Worm (Caenorhabditis elegans) whole organism, young adult: ENCODE data around the gene T05A8.6.

ENCODE experiments used
- B0035.1 ChIP-seq: sonication (generic microtip); optimal IDR thresholded peaks from 2 replicates; lab custom pipeline; 2016; ENCODE audit warnings: missing genetic modification characterization, mild to moderate bottlenecking, missing compliant biosample characterization, missing genotype, missing genetic modification reagents
- B0336.3 ChIP-seq: fragments of 200-800 bp; sonication (Bioruptor generic); IDR thresholded peaks from 2 replicates; pipeline ENCODE4 v1.3.6; 2022; ENCODE audit warnings: missing genetic modification characterization, missing compliant biosample characterization
- C17E4.6 ChIP-seq: fragments of 200-800 bp; sonication (Bioruptor generic); IDR thresholded peaks from 2 replicates; pipeline ENCODE4 v1.3.6; 2022; ENCODE audit warnings: missing genetic modification reagents, missing genetic modification characterization, missing compliant biosample characterization
- D2030.7 ChIP-seq: fragments of 200-800 bp; sonication (Bioruptor generic); IDR thresholded peaks from 2 replicates; pipeline ENCODE4 v1.3.6; 2022; ENCODE audit warnings: missing genetic modification reagents, missing genetic modification characterization, missing compliant biosample characterization
- F22D6.2 ChIP-seq: sonication (generic microtip); optimal IDR thresholded peaks from 2 replicates; lab custom pipeline; 2016; ENCODE audit warnings: mild to moderate bottlenecking, missing genetic modification characterization, missing compliant biosample characterization
- F57A8.1 ChIP-seq: fragments of 200-800 bp; sonication (Bioruptor generic); optimal IDR thresholded peaks from 2 replicates; lab custom pipeline; 2018; ENCODE audit warnings: mild to moderate bottlenecking, missing genetic modification characterization, moderate library complexity, missing compliant biosample characterization
- K12H6.12 ChIP-seq: fragments of 200-800 bp; sonication (Bioruptor generic); optimal IDR thresholded peaks from 2 replicates; lab custom pipeline; 2018; ENCODE audit warnings: mild to moderate bottlenecking, missing genetic modification characterization, missing compliant biosample characterization
- T26A5.8 ChIP-seq: sonication (generic microtip); optimal IDR thresholded peaks from 2 replicates; lab custom pipeline; 2016; ENCODE audit warnings: missing genetic modification characterization, missing compliant biosample characterization
- Y53F4B.3 ChIP-seq: fragments of 200-800 bp; sonication (Bioruptor generic); IDR thresholded peaks from 2 replicates; pipeline ENCODE4 v1.3.6; 2022; ENCODE audit warnings: missing genetic modification reagents, missing genetic modification characterization, missing compliant biosample characterization
- Y67H2A.10 ChIP-seq: fragments of 200-800 bp; sonication (Bioruptor generic); conservative IDR thresholded peaks from 2 replicates; pipeline ENCODE4 v1.3.6; 2022; ENCODE audit warnings: missing genetic modification reagents, missing genetic modification characterization, missing compliant biosample characterization
- Y95B8A.8 ChIP-seq: fragments of 200-800 bp; sonication (Bioruptor generic); IDR thresholded peaks from 2 replicates; pipeline ENCODE4 v1.3.6; 2022; ENCODE audit warnings: missing genetic modification reagents, missing genetic modification characterization, missing compliant biosample characterization
- aptf-2 ChIP-seq: fragments of 200-800 bp; sonication (Bioruptor generic); conservative IDR thresholded peaks from 2 replicates; pipeline ENCODE4 v1.3.6; 2022; ENCODE audit warnings: missing genetic modification reagents, missing genetic modification characterization, missing compliant biosample characterization
- atf-7 ChIP-seq: sonication (generic microtip); optimal IDR thresholded peaks from 2 replicates; lab custom pipeline; 2017; ENCODE audit warnings: mild to moderate bottlenecking, missing genetic modification characterization, missing compliant biosample characterization
- athp-1 ChIP-seq: sonication (generic microtip); optimal IDR thresholded peaks from 2 replicates; lab custom pipeline; 2017; ENCODE audit warnings: mild to moderate bottlenecking, missing genetic modification characterization, missing compliant biosample characterization
- ceh-27 ChIP-seq: fragments of 200-800 bp; sonication (Bioruptor generic); optimal IDR thresholded peaks from 2 replicates; lab custom pipeline; 2018; ENCODE audit warnings: mild to moderate bottlenecking, missing genetic modification characterization, moderate library complexity, missing compliant biosample characterization
- die-1 ChIP-seq: sonication (generic microtip); optimal IDR thresholded peaks from 2 replicates; lab custom pipeline; 2016; ENCODE audit warnings: missing genotype, mild to moderate bottlenecking, missing genetic modification characterization, missing compliant biosample characterization
- dox-1 ChIP-seq: fragments of 200-800 bp; sonication (Bioruptor generic); IDR thresholded peaks from 2 replicates; pipeline ENCODE4 v1.3.6; 2022; ENCODE audit warnings: missing genetic modification reagents, missing genetic modification characterization, missing compliant biosample characterization
- dpff-1 ChIP-seq: sonication (generic microtip); optimal IDR thresholded peaks from 2 replicates; lab custom pipeline; 2017; ENCODE audit warnings: mild to moderate bottlenecking, missing genetic modification characterization, missing compliant biosample characterization
- dpl-1 ChIP-seq: fragments of 150-350 bp; optimal IDR thresholded peaks from 2 replicates; lab custom pipeline; 2014; ENCODE audit warnings: missing biosample characterization, missing genetic modification reagents, missing genetic modification characterization
- efl-1 ChIP-seq: fragments of 150-350 bp; optimal IDR thresholded peaks from 2 replicates; lab custom pipeline; 2014; ENCODE audit warnings: missing biosample characterization, missing genetic modification reagents, missing genetic modification characterization
- egl-44 ChIP-seq: fragments of 200-800 bp; sonication (Bioruptor generic); IDR thresholded peaks from 2 replicates; pipeline ENCODE4 v1.3.6; 2022; ENCODE audit warnings: missing genetic modification reagents, missing genetic modification characterization, missing compliant biosample characterization
- egrh-3 ChIP-seq: fragments of 200-800 bp; sonication (Bioruptor generic); IDR thresholded peaks from 2 replicates; pipeline ENCODE4 v1.3.6; 2022; ENCODE audit warnings: missing genetic modification reagents, missing genetic modification characterization, missing compliant biosample characterization
- ets-4 ChIP-seq: fragments of 200-800 bp; sonication (Bioruptor generic); optimal IDR thresholded peaks from 2 replicates; lab custom pipeline; 2018; ENCODE audit warnings: mild to moderate bottlenecking, missing genetic modification characterization, missing compliant biosample characterization
- lsy-27 ChIP-seq: sonication (generic microtip); optimal IDR thresholded peaks from 2 replicates; lab custom pipeline; 2017; ENCODE audit warnings: missing genetic modification characterization, mild to moderate bottlenecking, missing compliant biosample characterization, antibody characterized with exemption, missing genotype, borderline replicate concordance; ENCODE audit not compliant: insufficient read depth
- madf-10 ChIP-seq: sonication (generic microtip); optimal IDR thresholded peaks from 2 replicates; lab custom pipeline; 2016; ENCODE audit warnings: mild to moderate bottlenecking, missing genetic modification characterization, missing compliant biosample characterization
- mel-28 ChIP-seq: sonication (generic microtip); optimal IDR thresholded peaks from 2 replicates; lab custom pipeline; 2016; ENCODE audit warnings: borderline replicate concordance, mild to moderate bottlenecking, missing genetic modification characterization, missing compliant biosample characterization
- mxl-1 ChIP-seq: sonication (generic microtip); optimal IDR thresholded peaks from 2 replicates; lab custom pipeline; 2016; ENCODE audit warnings: missing genetic modification characterization, missing compliant biosample characterization
- nfya-1 ChIP-seq: sonication (generic microtip); optimal IDR thresholded peaks from 2 replicates; lab custom pipeline; 2017; ENCODE audit warnings: antibody characterized with exemption, missing compliant biosample characterization, missing genetic modification characterization, borderline replicate concordance; ENCODE audit not compliant: insufficient read depth
- nhr-120 ChIP-seq: fragments of 200-800 bp; sonication (Bioruptor generic); IDR thresholded peaks from 2 replicates; pipeline ENCODE4 v1.3.6; 2022; ENCODE audit warnings: missing genetic modification characterization, missing compliant biosample characterization
- nhr-27 ChIP-seq: fragments of 200-800 bp; sonication (Bioruptor generic); optimal IDR thresholded peaks from 2 replicates; lab custom pipeline; 2018; ENCODE audit warnings: mild to moderate bottlenecking, missing genetic modification characterization, moderate library complexity, missing compliant biosample characterization
- nhr-90 ChIP-seq: sonication (generic microtip); optimal IDR thresholded peaks from 2 replicates; lab custom pipeline; 2016; ENCODE audit warnings: missing genotype, mild to moderate bottlenecking, missing genetic modification characterization, missing compliant biosample characterization
- pbrm-1 ChIP-seq: fragments of 200-800 bp; sonication (Bioruptor generic); IDR thresholded peaks from 2 replicates; pipeline ENCODE4 v1.3.6; 2022; ENCODE audit warnings: missing genetic modification reagents, missing genetic modification characterization, missing compliant biosample characterization
- rcor-1 ChIP-seq: fragments of 200-800 bp; sonication (Bioruptor generic); IDR thresholded peaks from 2 replicates; pipeline ENCODE4 v1.3.6; 2022; ENCODE audit warnings: missing genetic modification reagents, missing genetic modification characterization, missing compliant biosample characterization
- rec-8 ChIP-seq, 2 experiments: sonication (generic microtip); optimal IDR thresholded peaks; 2 replicates each; lab custom pipeline; 2016; ENCODE audit warnings: mild to moderate bottlenecking in 2 of 2, missing genetic modification characterization in 2 of 2, missing genetic modification reagents in 2 of 2, missing genotype in 2 of 2, missing biosample characterization in 1 of 2, missing compliant biosample characterization in 1 of 2, moderate library complexity in 1 of 2
- repo-1 ChIP-seq: sonication (generic microtip); optimal IDR thresholded peaks from 2 replicates; lab custom pipeline; 2017; ENCODE audit warnings: mild to moderate bottlenecking, missing genetic modification characterization, missing compliant biosample characterization
- rpc-1 ChIP-seq, 2 experiments: fragments of 150-350 bp in 1 of 2; sonication (generic microtip) in 1 of 2; optimal IDR thresholded peaks; 2 replicates each; lab custom pipeline; 2014 to 2018; ENCODE audit warnings: missing biosample characterization in 1 of 2, missing genetic modification characterization in 1 of 2, missing genetic modification reagents in 1 of 2, missing genotype in 1 of 2
- snpc-1.1 ChIP-seq: sonication (generic microtip); optimal IDR thresholded peaks from 2 replicates; lab custom pipeline; 2017; ENCODE audit warnings: missing genetic modification characterization, mild to moderate bottlenecking, missing compliant biosample characterization, antibody characterized with exemption, moderate library complexity, missing genotype, missing genetic modification reagents; ENCODE audit not compliant: insufficient read depth
- snpc-3.4 ChIP-seq: sonication (generic microtip); optimal IDR thresholded peaks from 2 replicates; lab custom pipeline; 2017; ENCODE audit warnings: missing genetic modification characterization, mild to moderate bottlenecking, missing compliant biosample characterization, antibody characterized with exemption, moderate library complexity, missing genotype, missing genetic modification reagents
- tbp1 ChIP-seq: fragments of 200-800 bp; sonication (Bioruptor generic); optimal IDR thresholded peaks from 2 replicates; lab custom pipeline; 2018; ENCODE audit warnings: mild to moderate bottlenecking, missing genetic modification characterization, missing compliant biosample characterization
- tlf-1 ChIP-seq: fragments of 200-800 bp; sonication (Bioruptor generic); optimal IDR thresholded peaks from 2 replicates; lab custom pipeline; 2018; ENCODE audit warnings: mild to moderate bottlenecking, missing genetic modification characterization, missing compliant biosample characterization
- unc-130 ChIP-seq: sonication (generic microtip); optimal IDR thresholded peaks from 2 replicates; lab custom pipeline; 2016; ENCODE audit warnings: missing genetic modification reagents, missing genetic modification characterization, missing compliant biosample characterization
- zfh-2 ChIP-seq: fragments of 200-800 bp; sonication (Bioruptor generic); conservative IDR thresholded peaks from 2 replicates; pipeline ENCODE4 v1.3.6; 2022; ENCODE audit warnings: missing genetic modification reagents, missing genetic modification characterization, missing compliant biosample characterization
- zim-3 ChIP-seq: sonication (generic microtip); optimal IDR thresholded peaks from 2 replicates; lab custom pipeline; 2017; ENCODE audit warnings: mild to moderate bottlenecking, missing genetic modification characterization, moderate library complexity, missing compliant biosample characterization
- ztf-22 ChIP-seq: fragments of 200-800 bp; sonication (Bioruptor generic); optimal IDR thresholded peaks from 2 replicates; lab custom pipeline; 2018; ENCODE audit warnings: mild to moderate bottlenecking, missing genetic modification characterization, moderate library complexity, missing compliant biosample characterization
- ztf-26 ChIP-seq: sonication (generic microtip); optimal IDR thresholded peaks from 2 replicates; lab custom pipeline; 2017; ENCODE audit warnings: missing genetic modification characterization, missing compliant biosample characterization
- ztf-28 ChIP-seq: fragments of 200-800 bp; sonication (Bioruptor generic); IDR thresholded peaks from 2 replicates; pipeline ENCODE4 v1.3.6; 2022; ENCODE audit warnings: missing genetic modification reagents, missing genetic modification characterization, missing compliant biosample characterization
- ztf-3 ChIP-seq: fragments of 200-800 bp; sonication (Bioruptor generic); optimal IDR thresholded peaks from 2 replicates; lab custom pipeline; 2018; ENCODE audit warnings: mild to moderate bottlenecking, missing genetic modification characterization, missing compliant biosample characterization

Gene T05A8.6

DNA sequence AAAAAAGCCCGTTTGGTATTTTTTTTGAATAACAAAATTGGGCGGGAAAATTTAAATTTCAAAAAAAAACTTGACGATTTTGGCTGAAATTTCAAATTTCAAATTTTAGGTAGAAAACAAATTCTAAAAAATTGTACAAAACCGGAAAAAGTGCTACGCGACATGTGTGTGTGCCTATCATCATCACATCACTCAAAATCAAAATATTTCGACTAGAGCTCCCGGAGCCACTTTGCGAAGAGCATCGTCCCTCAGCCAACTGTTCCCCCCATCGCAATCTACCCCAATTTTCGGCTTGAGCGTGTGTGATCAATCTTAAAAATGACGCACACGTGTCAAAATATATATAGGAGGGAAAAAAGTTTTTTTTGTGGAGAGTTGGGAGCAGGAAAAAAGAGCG is 12.7 kb downstream of the T05A8.6 start:
- TF ChIP-seq T26A5.8 (tag; lab: Kevin White, UChicago) (no peak), die-1 (no peak), D2030.7 (GFP tag; lab: Robert Waterston, UW) (no peak), aptf-2 (GFP tag; lab: Robert Waterston, UW) (no peak), ztf-3 (GFP tag; lab: Kevin White, UChicago) (no peak), zim-3 (tag; lab: Kevin White, UChicago) (no peak), nfya-1 (tag; lab: Kevin White, UChicago) (no peak), snpc-1.1 (tag; lab: Kevin White, UChicago) (no peak), tlf-1 (GFP tag; lab: Kevin White, UChicago) (no peak), unc-130 (GFP tag; lab: Kevin White, UChicago) (no peak), pbrm-1 (no peak), egl-44 (no peak), nhr-120 (no peak), ztf-22 (GFP tag; lab: Kevin White, UChicago) (no peak), K12H6.12 (tag; lab: Kevin White, UChicago) (no peak)

DNA sequence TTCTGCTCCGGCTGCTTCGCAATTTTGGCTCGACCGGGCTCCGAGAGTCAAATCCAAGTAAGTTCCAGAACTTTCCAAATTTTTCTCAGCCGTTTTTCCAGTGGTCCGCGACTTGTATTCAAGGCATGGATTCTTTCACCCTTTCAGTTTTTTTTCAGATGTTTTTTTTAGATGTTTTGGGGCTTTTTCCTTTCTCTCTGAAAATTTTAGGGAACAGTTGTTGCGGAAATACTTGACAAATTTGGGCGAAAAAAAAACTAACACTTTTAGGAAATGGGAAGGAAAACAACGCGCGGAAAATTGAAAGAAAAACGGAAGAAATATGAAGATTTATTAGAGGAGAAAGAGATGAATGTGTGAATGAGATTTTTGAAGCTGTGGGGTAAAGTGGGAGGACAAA is 14.0 kb downstream of the T05A8.6 start, which contains the start of the genes T05A8.11 and nep-2:
Gene T05A8.11, minus strand, starts transcription at position 101 of the 400 bp plus-strand sequence.
Gene nep-2, minus strand, starts transcription at position 192 of the 400 bp plus-strand sequence.
- no peak for TF ChIP-seq Y67H2A.10 (GFP tag; lab: Robert Waterston, UW)
- no peak for TF ChIP-seq D2030.7 (GFP tag; lab: Robert Waterston, UW)
- TF ChIP-seq C17E4.6: no peak
- TF ChIP-seq athp-1 (tag; lab: Kevin White, UChicago): no peak
- no peak for TF ChIP-seq mxl-1
- no peak for TF ChIP-seq atf-7 (tag; lab: Kevin White, UChicago)
- no peak for TF ChIP-seq B0336.3 (GFP tag; lab: Robert Waterston, UW)
- no peak for TF ChIP-seq mel-28 (tag; lab: Kevin White, UChicago)
- TF ChIP-seq madf-10: no peak
- no peak for TF ChIP-seq lsy-27 (tag; lab: Kevin White, UChicago)
- TF ChIP-seq ceh-27 (GFP tag; lab: Kevin White, UChicago): no peak
- TF ChIP-seq egrh-3 (GFP tag; lab: Robert Waterston, UW): no peak
- no peak for TF ChIP-seq F57A8.1 (GFP tag; lab: Kevin White, UChicago)
- no peak for TF ChIP-seq snpc-3.4 (tag; lab: Kevin White, UChicago)
- TF ChIP-seq dox-1 (GFP tag; lab: Robert Waterston, UW): no peak
- TF ChIP-seq efl-1 (GFP tag; lab: Kevin White, UChicago): no peak
- no peak for TF ChIP-seq rcor-1 (GFP tag; lab: Robert Waterston, UW)

DNA sequence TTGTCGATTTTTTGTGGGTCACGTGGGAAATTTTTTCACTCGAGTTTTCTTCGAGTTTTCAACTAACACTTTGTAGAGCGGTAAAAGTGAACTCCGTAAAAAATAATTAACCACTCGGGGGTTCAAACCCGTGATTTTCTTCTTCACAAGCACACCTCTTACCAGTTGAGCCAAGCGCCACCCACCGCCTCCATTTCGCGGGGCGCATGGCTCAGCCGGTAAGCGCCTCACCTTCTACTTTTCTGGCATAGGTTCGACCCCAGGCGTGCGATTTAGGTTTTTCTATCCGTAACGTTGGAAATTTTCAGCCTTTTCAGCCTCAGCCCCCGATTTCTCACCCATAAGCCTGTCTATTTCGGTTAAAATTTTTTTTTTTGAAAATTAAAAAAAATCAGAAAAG is 17.5 kb downstream of the T05A8.6 start:
- no peak for TF ChIP-seq ztf-26 (tag; lab: Kevin White, UChicago)
- no peak for TF ChIP-seq nhr-27 (tag; lab: Kevin White, UChicago)
- no peak for TF ChIP-seq snpc-3.4 (tag; lab: Kevin White, UChicago)
- TF ChIP-seq dpl-1 (GFP tag; lab: Kevin White, UChicago): no peak
- TF ChIP-seq ets-4 (GFP tag; lab: Kevin White, UChicago): no peak
- TF ChIP-seq rec-8 (tag; optimal IDR thresholded peaks at IDR 0.05; lab: Kevin White, UChicago): no peak
- TF ChIP-seq ztf-28 (GFP tag; lab: Robert Waterston, UW): no peak
- TF ChIP-seq Y95B8A.8: no peak
- no peak for TF ChIP-seq F22D6.2
- peak; percentile 63 for TF ChIP-seq tbp1
- no peak for TF ChIP-seq B0035.1 (tag; lab: Kevin White, UChicago)
- no peak for TF ChIP-seq Y53F4B.3 (GFP tag; lab: Robert Waterston, UW)
- TF ChIP-seq dpff-1 (tag; lab: Kevin White, UChicago): no peak
- TF ChIP-seq zim-3 (tag; lab: Kevin White, UChicago): no peak
- TF ChIP-seq repo-1 (tag; lab: Kevin White, UChicago): no peak
- no peak for TF ChIP-seq rpc-1 (optimal IDR thresholded peaks at IDR 0.05; lab: Kevin White, UChicago)
- TF ChIP-seq rpc-1 (tag; optimal IDR thresholded peaks at IDR 0.05; lab: Kevin White, UChicago): peak; percentile 32
- peak; percentile 52 for TF ChIP-seq zfh-2 (GFP tag; lab: Robert Waterston, UW)
- no peak for TF ChIP-seq nhr-90 (tag; lab: Kevin White, UChicago)
